Worm (Caenorhabditis elegans) whole organism, late embryonic: Measurements from ENCODE around the gene R04B3.2.

Experiments used
- C08G9.2 ChIP-seq: sonication (generic microtip); optimal IDR thresholded peaks from 2 replicates; lab custom pipeline; 2016; ENCODE audit warnings: mild to moderate bottlenecking, missing genetic modification characterization, moderate library complexity, missing compliant biosample characterization
- F13H6.1 ChIP-seq: sonication (generic microtip); optimal IDR thresholded peaks from 2 replicates; lab custom pipeline; 2016; ENCODE audit warnings: missing genetic modification characterization, missing compliant biosample characterization
- K02D7.2 ChIP-seq: sonication (generic microtip); optimal IDR thresholded peaks from 2 replicates; lab custom pipeline; 2017; ENCODE audit warnings: mild to moderate bottlenecking, missing genetic modification characterization, missing compliant biosample characterization
- ahr-1 ChIP-seq: sonication (generic microtip); optimal IDR thresholded peaks from 2 replicates; lab custom pipeline; 2016; ENCODE audit warnings: missing genetic modification characterization, missing compliant biosample characterization
- ceh-14 ChIP-seq: sonication (generic microtip); optimal IDR thresholded peaks from 2 replicates; lab custom pipeline; 2016; ENCODE audit warnings: missing genotype, missing genetic modification characterization, missing compliant biosample characterization
- ceh-18 ChIP-seq: sonication (generic microtip); optimal IDR thresholded peaks from 2 replicates; lab custom pipeline; 2016; ENCODE audit warnings: missing genetic modification characterization, missing compliant biosample characterization
- ceh-19 ChIP-seq: fragments of 200-800 bp; sonication (Bioruptor generic); optimal IDR thresholded peaks from 2 replicates; lab custom pipeline; 2018; ENCODE audit warnings: mild to moderate bottlenecking, missing genetic modification characterization, missing compliant biosample characterization
- ceh-24 ChIP-seq: sonication (generic microtip); optimal IDR thresholded peaks from 2 replicates; lab custom pipeline; 2016; ENCODE audit warnings: mild to moderate bottlenecking, missing genetic modification characterization, missing compliant biosample characterization
- ceh-6 ChIP-seq: fragments of 200-800 bp; sonication (Bioruptor generic); optimal IDR thresholded peaks from 2 replicates; lab custom pipeline; 2018; ENCODE audit warnings: mild to moderate bottlenecking, missing genetic modification characterization, missing compliant biosample characterization
- che-1 ChIP-seq: sonication (generic microtip); optimal IDR thresholded peaks from 2 replicates; lab custom pipeline; 2016; ENCODE audit warnings: mild to moderate bottlenecking, missing genetic modification characterization, missing compliant biosample characterization
- dmd-4 ChIP-seq: sonication (generic microtip); optimal IDR thresholded peaks from 2 replicates; lab custom pipeline; 2016; ENCODE audit warnings: borderline replicate concordance, missing genetic modification characterization, missing compliant biosample characterization
- dve-1 ChIP-seq: sonication (generic microtip); optimal IDR thresholded peaks from 2 replicates; lab custom pipeline; 2017; ENCODE audit warnings: antibody characterized with exemption, mild to moderate bottlenecking, missing genetic modification characterization, missing compliant biosample characterization
- elt-2 ChIP-seq: sonication (generic microtip); optimal IDR thresholded peaks from 2 replicates; lab custom pipeline; 2016; ENCODE audit warnings: missing genetic modification reagents, missing genetic modification characterization, missing compliant biosample characterization
- elt-4 ChIP-seq: sonication (generic microtip); optimal IDR thresholded peaks from 2 replicates; lab custom pipeline; 2016; ENCODE audit warnings: missing genetic modification characterization, missing compliant biosample characterization
- fax-1 ChIP-seq: sonication (generic microtip); optimal IDR thresholded peaks from 2 replicates; lab custom pipeline; 2016; ENCODE audit warnings: missing genotype, missing genetic modification characterization, missing compliant biosample characterization
- fkh-10 ChIP-seq: fragments of 150-350 bp; optimal IDR thresholded peaks from 2 replicates; lab custom pipeline; 2014; ENCODE audit warnings: missing biosample characterization, missing genetic modification reagents, missing genetic modification characterization
- hlh-15 ChIP-seq: sonication (generic microtip); optimal IDR thresholded peaks from 2 replicates; lab custom pipeline; 2016; ENCODE audit warnings: missing genetic modification characterization, missing compliant biosample characterization
- hlh-30 ChIP-seq: sonication (generic microtip); optimal IDR thresholded peaks from 2 replicates; lab custom pipeline; 2017; ENCODE audit warnings: antibody characterized with exemption, missing genetic modification characterization, missing compliant biosample characterization; ENCODE audit not compliant: insufficient read depth
- hlh-6 ChIP-seq: sonication (generic microtip); optimal IDR thresholded peaks from 2 replicates; lab custom pipeline; 2016; ENCODE audit warnings: missing genotype, missing genetic modification characterization, missing compliant biosample characterization
- lim-6 ChIP-seq: sonication (generic microtip); optimal IDR thresholded peaks from 2 replicates; lab custom pipeline; 2016; ENCODE audit warnings: missing genetic modification characterization, missing compliant biosample characterization
- mec-3 ChIP-seq: sonication (generic microtip); optimal IDR thresholded peaks from 2 replicates; lab custom pipeline; 2016; ENCODE audit warnings: borderline replicate concordance, missing genetic modification characterization, missing compliant biosample characterization
- nhr-11 ChIP-seq: fragments of 150-350 bp; optimal IDR thresholded peaks from 2 replicates; lab custom pipeline; 2014; ENCODE audit warnings: missing biosample characterization, missing genetic modification characterization
- nhr-232 ChIP-seq: sonication (generic microtip); optimal IDR thresholded peaks from 2 replicates; lab custom pipeline; 2016; ENCODE audit warnings: missing genetic modification characterization, missing compliant biosample characterization
- npax-4 ChIP-seq: sonication (generic microtip); optimal IDR thresholded peaks from 2 replicates; lab custom pipeline; 2016; ENCODE audit warnings: missing genetic modification characterization, missing compliant biosample characterization
- odd-2 ChIP-seq: sonication (generic microtip); optimal IDR thresholded peaks from 2 replicates; lab custom pipeline; 2017; ENCODE audit warnings: antibody characterized with exemption, mild to moderate bottlenecking, missing genetic modification characterization, missing compliant biosample characterization
- pax-1 ChIP-seq: fragments of 150-350 bp; optimal IDR thresholded peaks from 2 replicates; lab custom pipeline; 2014; ENCODE audit warnings: missing biosample characterization, missing genetic modification characterization
- pha-4 ChIP-seq: fragments of 150-350 bp; optimal IDR thresholded peaks from 2 replicates; lab custom pipeline; 2018; ENCODE audit warnings: missing biosample characterization, missing genetic modification reagents, missing genetic modification characterization
- pqm-1 ChIP-seq: sonication (generic microtip); optimal IDR thresholded peaks from 2 replicates; lab custom pipeline; 2016; ENCODE audit warnings: missing genetic modification characterization, missing compliant biosample characterization
- pros-1 ChIP-seq: fragments of 150-350 bp; optimal IDR thresholded peaks from 2 replicates; lab custom pipeline; 2014; ENCODE audit warnings: missing biosample characterization, missing genetic modification reagents, missing genetic modification characterization
- sdc-2 ChIP-seq: sonication (generic microtip); optimal IDR thresholded peaks from 2 replicates; lab custom pipeline; 2016; ENCODE audit warnings: missing genotype, missing genetic modification characterization, missing compliant biosample characterization
- sox-2 ChIP-seq: fragments of 200-800 bp; sonication (Bioruptor generic); IDR thresholded peaks from 2 replicates; pipeline ENCODE4 v1.3.6; 2022; ENCODE audit warnings: missing genetic modification reagents, missing genetic modification characterization, missing compliant biosample characterization
- sox-4 ChIP-seq: sonication (generic microtip); optimal IDR thresholded peaks from 2 replicates; lab custom pipeline; 2017; ENCODE audit warnings: mild to moderate bottlenecking, missing genetic modification characterization, inconsistent platforms, missing compliant biosample characterization
- tbx-7 ChIP-seq: sonication (generic microtip); optimal IDR thresholded peaks from 2 replicates; lab custom pipeline; 2016; ENCODE audit warnings: missing genotype, missing genetic modification characterization, missing compliant biosample characterization
- unc-55 ChIP-seq: sonication (generic microtip); optimal IDR thresholded peaks from 2 replicates; lab custom pipeline; 2017; ENCODE audit warnings: missing biosample characterization, missing genetic modification reagents, missing genetic modification characterization

Gene R04B3.2

ce11 chrX:2432459-2432858 is 41.1 kb downstream of the R04B3.2 start (continued):
- TF ChIP-seq dmd-4 (peak; percentile 49), che-1 (tag; lab: Kevin White, UChicago) (no peak), odd-2 (tag; lab: Kevin White, UChicago) (no peak), fkh-10 (GFP tag; lab: Kevin White, UChicago) (no peak), nhr-232 (tag; lab: Kevin White, UChicago) (no peak), ceh-19 (GFP tag; lab: Kevin White, UChicago) (no peak), ceh-18 (tag; lab: Kevin White, UChicago) (peak; percentile 44), unc-55 (GFP tag; lab: Kevin White, UChicago) (peak; percentile 15), hlh-30 (tag; lab: Kevin White, UChicago) (peak; percentile 53), sox-4 (tag; lab: Kevin White, UChicago) (no peak), sdc-2 (peak; percentile 63), npax-4 (tag; lab: Kevin White, UChicago) (no peak), fax-1 (tag; lab: Kevin White, UChicago) (no peak), elt-4 (tag; lab: Kevin White, UChicago) (no peak), K02D7.2 (tag; lab: Kevin White, UChicago) (no peak), ceh-24 (tag; lab: Kevin White, UChicago) (no peak), elt-2 (tag; lab: Kevin White, UChicago) (peak; percentile 59), hlh-15 (tag; lab: Kevin White, UChicago) (no peak)

- TF ChIP-seq tbx-7 (tag; lab: Kevin White, UChicago) (no peak), ceh-6 (GFP tag; lab: Kevin White, UChicago) (no peak), sdc-2 (no peak), odd-2 (tag; lab: Kevin White, UChicago) (no peak), fkh-10 (GFP tag; lab: Kevin White, UChicago) (no peak), pax-1 (tag; lab: Kevin White, UChicago) (no peak), unc-55 (GFP tag; lab: Kevin White, UChicago) (no peak), pqm-1 (tag; lab: Kevin White, UChicago) (no peak), F13H6.1 (tag; lab: Kevin White, UChicago) (no peak), hlh-30 (tag; lab: Kevin White, UChicago) (no peak), ceh-14 (tag; lab: Kevin White, UChicago) (no peak), nhr-232 (tag; lab: Kevin White, UChicago) (no peak), C08G9.2 (tag; lab: Kevin White, UChicago) (no peak), dve-1 (tag; lab: Kevin White, UChicago) (no peak), pha-4 (tag; lab: Kevin White, UChicago) (no peak), sox-2 (GFP tag; lab: Robert Waterston, UW) (no peak), K02D7.2 (tag; lab: Kevin White, UChicago) (no peak), hlh-15 (tag; lab: Kevin White, UChicago) (no peak), ahr-1 (tag; lab: Kevin White, UChicago) (no peak)
Observed at ce11 chrX:2430317-2430716, 43.2 kb downstream of the R04B3.2 start.

ce11 chrX:2427404-2427803 is 46.1 kb downstream of the R04B3.2 start, which contains the start of gene gcy-31:
Gene gcy-31 (minus strand): TSS chrX:2427504.
- TF ChIP-seq hlh-6 (tag; lab: Kevin White, UChicago) (no peak), nhr-232 (tag; lab: Kevin White, UChicago) (no peak), mec-3 (tag; lab: Kevin White, UChicago) (no peak), dmd-4 (no peak), nhr-11 (no peak), odd-2 (tag; lab: Kevin White, UChicago) (no peak), pros-1 (tag; lab: Kevin White, UChicago) (no peak), lim-6 (tag; lab: Kevin White, UChicago) (no peak)
- TF ChIP-seq, all 69 proteins: peak for 0

- no peak for TF ChIP-seq elt-2 (tag; lab: Kevin White, UChicago)
- TF ChIP-seq pha-4 (tag; lab: Kevin White, UChicago): no peak
- no peak for TF ChIP-seq hlh-6 (tag; lab: Kevin White, UChicago)
- TF ChIP-seq unc-55 (GFP tag; lab: Kevin White, UChicago): peak; percentile 68
Observed at ce11 chrX:2426932-2427331, 46.6 kb downstream of the R04B3.2 start.
